Fruit fly (Drosophila melanogaster): ENCODE data around the gene Acer.

DNA sequence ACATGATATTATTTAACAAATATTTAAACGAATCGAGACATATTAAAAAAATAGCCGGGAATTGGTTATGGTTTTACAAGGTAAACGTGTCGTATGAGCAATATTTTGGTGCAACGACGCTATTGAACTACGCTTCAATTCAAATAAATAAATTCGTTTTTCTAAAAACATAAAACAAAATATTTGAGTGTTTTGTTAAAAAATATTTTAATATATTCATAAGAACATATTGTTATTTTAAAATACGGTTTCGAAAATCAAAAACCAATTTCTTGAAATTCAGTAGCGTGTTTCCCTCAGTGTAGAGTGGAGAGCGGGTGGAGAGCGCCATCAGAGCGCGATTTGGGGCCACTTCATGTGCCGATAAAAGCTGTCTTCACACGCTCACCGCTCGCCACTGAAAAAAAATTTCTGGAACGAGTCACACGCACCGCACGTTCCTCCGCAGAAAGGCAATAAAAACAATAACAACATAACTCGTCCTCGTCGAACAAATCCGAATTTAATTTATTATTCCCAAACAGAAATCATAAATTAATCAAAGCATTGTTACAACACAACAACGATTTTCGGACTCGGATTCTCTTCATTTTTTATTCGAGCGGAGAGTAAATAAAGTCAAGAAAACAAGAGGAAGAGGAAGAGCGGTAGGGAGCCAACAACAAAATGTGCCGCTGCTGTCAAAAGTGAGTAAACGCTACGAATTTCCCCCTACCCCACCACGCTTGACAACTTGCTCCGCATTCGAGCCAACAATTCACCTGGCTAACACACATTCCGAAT, 13.9 kb downstream of the Acer start:
- TF ChIP-seq CTCF (optimal IDR thresholded peaks at IDR 0.05), result no peak
- no peak for TF ChIP-seq CG8478 (optimal IDR thresholded peaks at IDR 0.05)
